Fruit fly (Drosophila melanogaster): ENCODE measurements around the gene Dysb.

Gene Dysb

dm6 chr3L:18840370-18841007 is 27.1 kb upstream of the Dysb start:
- TF ChIP-seq bcd (GFP tag; optimal IDR thresholded peaks at IDR 0.05) = peak; percentile 0
- TF ChIP-seq kah (GFP tag; optimal IDR thresholded peaks at IDR 0.05) = no peak
- no peak for TF ChIP-seq CG6175 (GFP tag; IDR thresholded peaks at IDR 0.05)
- peak; percentile 34 for TF ChIP-seq CG34376 (GFP tag; optimal IDR thresholded peaks at IDR 0.05)
- no peak for TF ChIP-seq btn (GFP tag; optimal IDR thresholded peaks at IDR 0.05)
- TF ChIP-seq Jarid2 (GFP tag; optimal IDR thresholded peaks at IDR 0.05) = peak; percentile 93
- TF ChIP-seq CG3726 (GFP tag; IDR thresholded peaks at IDR 0.05) = no peak
- TF ChIP-seq CG7556 (GFP tag; optimal IDR thresholded peaks at IDR 0.05) = no peak
- no peak for TF ChIP-seq CG33557 (GFP tag; optimal IDR thresholded peaks at IDR 0.05)
- TF ChIP-seq Meics (GFP tag; optimal IDR thresholded peaks at IDR 0.05) = no peak
- no peak for TF ChIP-seq CG31365 (tag; optimal IDR thresholded peaks at IDR 0.05)
- TF ChIP-seq dm (GFP tag; optimal IDR thresholded peaks at IDR 0.05) = peak; percentile 28
- TF ChIP-seq CG7271 (tag; optimal IDR thresholded peaks at IDR 0.05) = no peak
- peak; percentile 7 for TF ChIP-seq nau (GFP tag; optimal IDR thresholded peaks at IDR 0.05)
- TF ChIP-seq abd-A (tag; optimal IDR thresholded peaks at IDR 0.05) = no peak
- peak; percentile 44 for TF ChIP-seq NK7.1 (GFP tag; optimal IDR thresholded peaks at IDR 0.05)
- TF ChIP-seq Rx (GFP tag; IDR thresholded peaks at IDR 0.05) = no peak
- no peak for TF ChIP-seq p53 (GFP tag; optimal IDR thresholded peaks at IDR 0.05)
- no peak for TF ChIP-seq chinmo (GFP tag; IDR thresholded peaks at IDR 0.05; ENCODE audit: partially characterized antibody)
- TF ChIP-seq vfl (GFP tag; optimal IDR thresholded peaks at IDR 0.05) = no peak
- TF ChIP-seq run (tag; optimal IDR thresholded peaks at IDR 0.05) = no peak
- no peak for TF ChIP-seq GATAe (GFP tag; conservative IDR thresholded peaks at IDR 0.05)
- no peak for TF ChIP-seq dati (GFP tag; IDR thresholded peaks at IDR 0.05)
- TF ChIP-seq h (optimal IDR thresholded peaks at IDR 0.05) = no peak
- TF ChIP-seq Taf1 (GFP tag; IDR thresholded peaks at IDR 0.05) = no peak
- TF ChIP-seq danr (GFP tag; IDR thresholded peaks at IDR 0.05) = no peak
- no peak for TF ChIP-seq nerfin-1 (tag; optimal IDR thresholded peaks at IDR 0.05)
- TF ChIP-seq bigmax (GFP tag; optimal IDR thresholded peaks at IDR 0.05) = no peak
- no peak for TF ChIP-seq wek (GFP tag; optimal IDR thresholded peaks at IDR 0.05)
- no peak for TF ChIP-seq lov (optimal IDR thresholded peaks at IDR 0.05)
- no peak for TF ChIP-seq lov (GFP tag; IDR thresholded peaks at IDR 0.05)
- no peak for TF ChIP-seq CG4360 (GFP tag; IDR thresholded peaks at IDR 0.05)
- TF ChIP-seq gro (GFP tag; optimal IDR thresholded peaks at IDR 0.05) = no peak
- TF ChIP-seq ato (GFP tag; IDR thresholded peaks at IDR 0.05; ENCODE audit: partially characterized antibody) = no peak
- no peak for TF ChIP-seq fu2 (GFP tag; optimal IDR thresholded peaks at IDR 0.05)
- TF ChIP-seq CG8359 (GFP tag; optimal IDR thresholded peaks at IDR 0.05; ENCODE audit: borderline replicate concordance) = no peak
- TF ChIP-seq pan (optimal IDR thresholded peaks at IDR 0.05) = no peak
- no peak for TF ChIP-seq pan (GFP tag; optimal IDR thresholded peaks at IDR 0.05 in 1 of 2, IDR thresholded peaks at IDR 0.05 in 1 of 2)
- no peak for TF ChIP-seq az2 (GFP tag; optimal IDR thresholded peaks at IDR 0.05)
- no peak for TF ChIP-seq Gsc (GFP tag; IDR thresholded peaks at IDR 0.05)
- peak; percentile 19 for TF ChIP-seq CG13894 (tag; optimal IDR thresholded peaks at IDR 0.05)
- no peak for TF ChIP-seq tgo (GFP tag; IDR thresholded peaks at IDR 0.05)
- TF ChIP-seq sima (GFP tag; optimal IDR thresholded peaks at IDR 0.05) = no peak
- TF ChIP-seq gcm (GFP tag; optimal IDR thresholded peaks at IDR 0.05) = no peak
- TF ChIP-seq Neu2 (GFP tag; optimal IDR thresholded peaks at IDR 0.05; ENCODE audit: borderline replicate concordance) = no peak
- TF ChIP-seq pros (GFP tag; optimal IDR thresholded peaks at IDR 0.05) = peak; percentile 2
- TF ChIP-seq CG5953 (GFP tag; IDR thresholded peaks at IDR 0.05) = no peak
- no peak for TF ChIP-seq CG11093 (GFP tag; IDR thresholded peaks at IDR 0.05)
- peak; percentile 22 for TF ChIP-seq CG4424 (GFP tag; optimal IDR thresholded peaks at IDR 0.05)
- TF ChIP-seq Lpt (GFP tag; optimal IDR thresholded peaks at IDR 0.05) = no peak
- TF ChIP-seq org-1 (GFP tag; optimal IDR thresholded peaks at IDR 0.05) = no peak
- TF ChIP-seq vnd (GFP tag; IDR thresholded peaks at IDR 0.05; ENCODE audit: partially characterized antibody) = no peak
